Fruit fly (Drosophila melanogaster): ENCODE results near the gene CG14969.

The CG14969 gene

DNA sequence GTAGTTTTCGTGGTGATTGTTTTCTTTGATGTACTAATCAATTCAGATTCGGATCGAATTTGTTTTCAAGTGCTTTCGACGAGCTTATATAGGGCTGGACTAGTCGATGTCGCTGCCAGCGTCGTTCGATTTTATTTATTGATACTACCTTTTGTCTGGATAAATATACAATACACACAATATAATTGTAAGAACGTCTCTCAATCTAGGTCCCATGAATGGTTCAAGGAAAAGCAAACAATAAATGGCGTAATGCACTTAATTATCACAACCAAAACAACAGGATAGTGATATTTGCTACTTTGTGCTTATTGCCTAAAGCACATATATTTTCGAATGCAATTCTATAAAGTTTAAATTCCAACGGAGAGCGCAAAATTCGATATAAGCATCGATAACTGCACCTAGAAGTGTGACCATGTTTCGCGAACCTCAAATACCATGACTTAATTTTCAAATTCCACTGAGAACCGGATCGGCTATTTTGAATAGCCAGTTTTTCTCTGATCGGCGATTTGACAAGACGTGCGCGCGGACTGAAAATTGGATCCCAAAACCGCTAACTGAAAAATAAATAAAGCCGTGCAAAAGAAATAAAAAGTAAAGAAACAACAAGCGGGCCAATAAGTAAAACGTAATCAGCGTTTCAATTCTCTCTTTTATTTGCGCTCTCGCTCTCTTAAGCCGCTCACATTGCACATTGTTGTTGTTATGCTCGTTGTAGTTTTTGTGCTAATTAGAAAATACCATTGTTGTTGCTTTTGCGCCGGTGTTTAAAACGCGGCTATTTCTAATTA is 1.8 kb upstream of the CG14969 start, which contains the start of the genes Drsl6 and kst:
Drsl6 (minus strand) TSS at position 51 of the 797 bp plus-strand sequence.
kst (plus strand) TSS at position 493 of the 797 bp plus-strand sequence.
- TF ChIP-seq tup (GFP tag; optimal IDR thresholded peaks at IDR 0.05) (no peak), CG12104 (GFP tag; optimal IDR thresholded peaks at IDR 0.05) (no peak), HLHmδ (GFP tag; optimal IDR thresholded peaks at IDR 0.05) (no peak), CoRest (tag; optimal IDR thresholded peaks at IDR 0.05) (no peak), Mrtf (GFP tag; IDR thresholded peaks at IDR 0.05) (no peak), Atf3 (GFP tag; optimal IDR thresholded peaks at IDR 0.05) (no peak), CG4707 (GFP tag; optimal IDR thresholded peaks at IDR 0.05) (no peak), dati (GFP tag; IDR thresholded peaks at IDR 0.05) (no peak), Atf6 (GFP tag; IDR thresholded peaks at IDR 0.05) (peak; percentile 37; the same call in 1 of the 2 replicates), CG6791 (GFP tag; IDR thresholded peaks at IDR 0.05; ENCODE audit: partially characterized antibody) (peak; percentile 62), bab2 (GFP tag; optimal IDR thresholded peaks at IDR 0.05) (peak; percentile 2), Pdp1 (GFP tag; optimal IDR thresholded peaks at IDR 0.05) (peak in 1 of 2 experiments; percentile 59), CG3726 (GFP tag; IDR thresholded peaks at IDR 0.05) (no peak), maf-S (GFP tag; optimal IDR thresholded peaks at IDR 0.05) (peak; percentile 29), nmo (GFP tag; optimal IDR thresholded peaks at IDR 0.05) (no peak), Ets97D (GFP tag; optimal IDR thresholded peaks at IDR 0.05) (peak; percentile 41), Dp (GFP tag; optimal IDR thresholded peaks at IDR 0.05) (peak; percentile 87), CG17612 (GFP tag; IDR thresholded peaks at IDR 0.05) (no peak), CG33213 (GFP tag; optimal IDR thresholded peaks at IDR 0.05) (peak; percentile 26), tin (GFP tag; optimal IDR thresholded peaks at IDR 0.05) (no peak), otp (GFP tag; IDR thresholded peaks at IDR 0.05) (peak; percentile 67; the same call in 2 of the 3 replicates), PHDP (tag; optimal IDR thresholded peaks at IDR 0.05) (peak; percentile 41), CG14965 (GFP tag; optimal IDR thresholded peaks at IDR 0.05; ENCODE audit: borderline replicate concordance) (no peak), CG16863 (GFP tag; optimal IDR thresholded peaks at IDR 0.05) (peak; percentile 17), ind (GFP tag; optimal IDR thresholded peaks at IDR 0.05) (no peak), CG9797 (GFP tag; optimal IDR thresholded peaks at IDR 0.05) (peak; percentile 72), trem (tag; optimal IDR thresholded peaks at IDR 0.05) (peak; percentile 6), CG10267 (tag; optimal IDR thresholded peaks at IDR 0.05) (peak; percentile 47), B-H2 (GFP tag; optimal IDR thresholded peaks at IDR 0.05) (peak; percentile 46), usp (GFP tag; optimal IDR thresholded peaks at IDR 0.05) (no peak), Six4 (GFP tag; optimal IDR thresholded peaks at IDR 0.05) (no peak), CG4854 (GFP tag; optimal IDR thresholded peaks at IDR 0.05) (peak; percentile 37), CG13287 (GFP tag; IDR thresholded peaks at IDR 0.05; ENCODE audit: partially characterized antibody) (peak; percentile 73), so (GFP tag; IDR thresholded peaks at IDR 0.05) (peak; percentile 15; the same call in 1 of the 3 replicates), pfk (GFP tag; optimal IDR thresholded peaks at IDR 0.05) (no peak), Hr3 (GFP tag; optimal IDR thresholded peaks at IDR 0.05) (no peak), B-H1 (GFP tag; IDR thresholded peaks at IDR 0.05) (no peak), Rfx (GFP tag; IDR thresholded peaks at IDR 0.05) (peak; percentile 49; the same call in 1 of the 2 replicates), Oaz (GFP tag; IDR thresholded peaks at IDR 0.05) (no peak), HmgD (GFP tag; optimal IDR thresholded peaks at IDR 0.05) (peak; percentile 60), grn (GFP tag; optimal IDR thresholded peaks at IDR 0.05) (peak; percentile 16), crc (GFP tag; optimal IDR thresholded peaks at IDR 0.05) (no peak), CG14667 (GFP tag; IDR thresholded peaks at IDR 0.05) (no peak), CG34422 (GFP tag; IDR thresholded peaks at IDR 0.05) (peak; percentile 53; the same call in 1 of the 3 replicates), pum (GFP tag; optimal IDR thresholded peaks at IDR 0.05) (no peak), CG4730 (GFP tag; IDR thresholded peaks at IDR 0.05) (no peak), grau (tag; optimal IDR thresholded peaks at IDR 0.05) (peak; percentile 31), CG16779 (GFP tag; IDR thresholded peaks at IDR 0.05) (no peak), en (GFP tag; optimal IDR thresholded peaks at IDR 0.05) (no peak), CG12659 (GFP tag; optimal IDR thresholded peaks at IDR 0.05) (peak; percentile 61)
